Worm (Caenorhabditis elegans) whole organism, L1 larva: ENCODE measurements around the gene cdr-4.

ENCODE experiments used
- Y116A8C.19 ChIP-seq: sonication (generic microtip); optimal IDR thresholded peaks from 2 replicates; lab custom pipeline; 2016; ENCODE audit warnings: missing compliant biosample characterization, missing genetic modification characterization, borderline replicate concordance
- blmp-1 ChIP-seq: fragments of 150-350 bp; optimal IDR thresholded peaks from 2 replicates; lab custom pipeline; 2014; ENCODE audit warnings: missing biosample characterization, missing genetic modification characterization
- dsc-1 ChIP-seq: sonication (generic microtip); optimal IDR thresholded peaks from 2 replicates; lab custom pipeline; 2016; ENCODE audit warnings: mild to moderate bottlenecking, missing genetic modification characterization, missing compliant biosample characterization
- efl-1 ChIP-seq, 4 experiments: fragments of 150-350 bp; optimal IDR thresholded peaks in 3 of 4; peaks in 1 of 4; 1 replicate in 1 of 4; 2 replicates in 3 of 4; lab custom pipeline; 2014; ENCODE audit warnings: missing biosample characterization in 2 of 4, missing genetic modification characterization in 2 of 4, missing genetic modification reagents in 2 of 4
- elt-2 ChIP-seq: sonication (generic microtip); optimal IDR thresholded peaks from 2 replicates; lab custom pipeline; 2016; ENCODE audit warnings: missing genetic modification characterization, mild to moderate bottlenecking, inconsistent platforms, missing compliant biosample characterization, missing genetic modification reagents
- grh-1 ChIP-seq: fragments of 200-800 bp; sonication (Bioruptor generic); IDR thresholded peaks from 2 replicates; pipeline ENCODE4 v1.3.6; 2022; ENCODE audit warnings: missing genetic modification reagents, missing genetic modification characterization, missing compliant biosample characterization
- hlh-4 ChIP-seq: sonication (generic microtip); optimal IDR thresholded peaks from 2 replicates; lab custom pipeline; 2016; ENCODE audit warnings: mild to moderate bottlenecking, missing genetic modification characterization, missing compliant biosample characterization
- hpl-2 ChIP-seq: fragments of 150-350 bp; optimal IDR thresholded peaks from 2 replicates; lab custom pipeline; 2014; ENCODE audit warnings: missing biosample characterization, missing genetic modification reagents, missing genetic modification characterization
- isw-1 ChIP-seq: fragments of 200-800 bp; sonication (Bioruptor generic); IDR thresholded peaks from 2 replicates; pipeline ENCODE4 v1.3.6; 2022; ENCODE audit warnings: missing genetic modification characterization, missing compliant biosample characterization
- lin-14 ChIP-seq: fragments of 200-800 bp; sonication (Bioruptor generic); optimal IDR thresholded peaks from 2 replicates; lab custom pipeline; 2018; ENCODE audit warnings: mild to moderate bottlenecking, missing genetic modification characterization, moderate library complexity, missing compliant biosample characterization
- lin-15B ChIP-seq: fragments of 150-350 bp; sonication (generic microtip); optimal IDR thresholded peaks from 3 replicates; lab custom pipeline; 2014; ENCODE audit warnings: missing biosample characterization, missing genetic modification characterization
- lin-39 ChIP-seq: fragments of 150-350 bp; optimal IDR thresholded peaks from 2 replicates; lab custom pipeline; 2014; ENCODE audit warnings: missing biosample characterization, missing genetic modification reagents, missing genetic modification characterization
- mep-1 ChIP-seq: fragments of 150-350 bp; optimal IDR thresholded peaks from 2 replicates; lab custom pipeline; 2014; ENCODE audit warnings: missing biosample characterization, missing genetic modification characterization
- nhr-11 ChIP-seq: fragments of 150-350 bp; optimal IDR thresholded peaks from 2 replicates; lab custom pipeline; 2014; ENCODE audit warnings: missing biosample characterization, missing genetic modification characterization
- nhr-237 ChIP-seq: fragments of 150-350 bp; optimal IDR thresholded peaks from 2 replicates; lab custom pipeline; 2014; ENCODE audit warnings: missing biosample characterization, missing genetic modification characterization
- nhr-76 ChIP-seq: sonication (generic microtip); optimal IDR thresholded peaks from 2 replicates; lab custom pipeline; 2017; ENCODE audit warnings: missing biosample characterization, missing genetic modification characterization
- nhr-77 ChIP-seq: fragments of 150-350 bp; optimal IDR thresholded peaks from 2 replicates; lab custom pipeline; 2014; ENCODE audit warnings: missing biosample characterization, missing genetic modification characterization
- pag-3 ChIP-seq: sonication (generic microtip); optimal IDR thresholded peaks from 2 replicates; lab custom pipeline; 2017; ENCODE audit warnings: missing genetic modification characterization, mild to moderate bottlenecking, missing compliant biosample characterization, antibody characterized with exemption, borderline replicate concordance; ENCODE audit not compliant: insufficient read depth
- pax-3 ChIP-seq: fragments of 200-800 bp; sonication (Bioruptor generic); optimal IDR thresholded peaks from 2 replicates; lab custom pipeline; 2018; ENCODE audit warnings: mild to moderate bottlenecking, missing genetic modification characterization, moderate library complexity, missing compliant biosample characterization
- skn-1 ChIP-seq: fragments of 150-350 bp; optimal IDR thresholded peaks from 2 replicates; lab custom pipeline; 2014; ENCODE audit warnings: missing biosample characterization, missing genetic modification characterization
- snu-23 ChIP-seq: sonication (generic microtip); optimal IDR thresholded peaks from 2 replicates; lab custom pipeline; 2016; ENCODE audit warnings: missing genetic modification characterization, missing compliant biosample characterization
- sox-4 ChIP-seq: sonication (generic microtip); optimal IDR thresholded peaks from 2 replicates; lab custom pipeline; 2016; ENCODE audit warnings: missing genetic modification characterization, missing compliant biosample characterization
- sptf-1 ChIP-seq: fragments of 150-350 bp; optimal IDR thresholded peaks from 2 replicates; lab custom pipeline; 2014; ENCODE audit warnings: missing biosample characterization, missing genetic modification characterization
- tlp-1 ChIP-seq: fragments of 150-350 bp; optimal IDR thresholded peaks from 2 replicates; lab custom pipeline; 2014; ENCODE audit warnings: missing biosample characterization, missing genetic modification characterization
- unc-130 ChIP-seq: fragments of 150-350 bp; optimal IDR thresholded peaks from 2 replicates; lab custom pipeline; 2017; ENCODE audit warnings: missing biosample characterization, missing genetic modification characterization, inconsistent platforms
- xbp-1 ChIP-seq: sonication (generic microtip); optimal IDR thresholded peaks from 2 replicates; lab custom pipeline; 2016; ENCODE audit warnings: missing genetic modification characterization, missing compliant biosample characterization
- zag-1 ChIP-seq: fragments of 150-350 bp; optimal IDR thresholded peaks from 2 replicates; lab custom pipeline; 2014; ENCODE audit warnings: missing biosample characterization, missing genetic modification characterization
- zip-4 ChIP-seq: fragments of 200-800 bp; sonication (Bioruptor generic); optimal IDR thresholded peaks from 2 replicates; lab custom pipeline; 2018; ENCODE audit warnings: mild to moderate bottlenecking, missing genetic modification characterization, moderate library complexity, missing compliant biosample characterization
- ztf-11 ChIP-seq, 2 experiments: sonication (generic microtip); optimal IDR thresholded peaks; 2 replicates each; lab custom pipeline; 2016 to 2017; ENCODE audit warnings: missing genetic modification characterization in 2 of 2, missing biosample characterization in 1 of 2, missing compliant biosample characterization in 1 of 2

cdr-4 gene

DNA sequence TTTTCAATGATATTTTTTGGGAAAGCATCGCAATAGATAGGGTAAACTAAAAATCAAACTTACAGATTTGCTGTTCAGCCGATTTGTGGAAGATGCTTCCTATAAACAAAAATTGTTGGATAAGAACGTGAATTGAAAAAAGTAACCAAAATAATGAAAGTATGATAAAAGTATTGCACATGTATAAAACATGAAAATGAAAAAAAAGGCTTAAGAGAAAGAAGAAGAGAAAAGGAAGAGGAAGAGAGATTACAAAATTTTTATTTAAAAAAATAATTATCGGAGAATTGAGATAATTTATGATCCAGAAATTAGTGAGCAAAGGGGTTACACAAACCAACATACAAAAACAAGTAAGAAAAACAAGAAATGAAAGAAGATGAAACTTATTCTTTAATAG lies 33.0 kb upstream of the cdr-4 start, which contains the start of gene pals-37:
pals-37 (minus strand) TSS at position 101 of the 400 bp plus-strand sequence.
- no peak for TF ChIP-seq mep-1 (tag; lab: Kevin White, UChicago)
- TF ChIP-seq ztf-11 (tag; optimal IDR thresholded peaks at IDR 0.05; lab: Kevin White, UChicago), result no peak
- no peak for TF ChIP-seq sox-4 (tag; lab: Kevin White, UChicago)
- TF ChIP-seq efl-1 (optimal IDR thresholded peaks at IDR 0.05; lab: Kevin White, UChicago), result no peak
- no peak for TF ChIP-seq efl-1 (GFP tag; optimal IDR thresholded peaks at IDR 0.05 in 1 of 2; lab: Kevin White, UChicago)
- no peak for TF ChIP-seq skn-1 (tag; lab: Kevin White, UChicago)
- TF ChIP-seq nhr-237 (tag; lab: Kevin White, UChicago), result no peak
- no peak for TF ChIP-seq hlh-4 (tag; lab: Kevin White, UChicago)
- TF ChIP-seq nhr-77 (tag; lab: Kevin White, UChicago), result no peak
- no peak for TF ChIP-seq pag-3 (tag; lab: Kevin White, UChicago)
- TF ChIP-seq snu-23 (GFP tag; lab: Kevin White, UChicago), result no peak
- TF ChIP-seq isw-1 (GFP tag; lab: Robert Waterston, UW), result no peak

- peak; percentile 60 for TF ChIP-seq hlh-4 (tag; lab: Kevin White, UChicago)
- TF ChIP-seq blmp-1, result no peak
- TF ChIP-seq, all 84 proteins: peak for 1
These were observed 25.3 kb upstream of the cdr-4 start, which contains the start of gene srh-25 for ce11 chrV:12433717-12434116. srh-25 (minus strand) TSS chrV:12433817.

DNA sequence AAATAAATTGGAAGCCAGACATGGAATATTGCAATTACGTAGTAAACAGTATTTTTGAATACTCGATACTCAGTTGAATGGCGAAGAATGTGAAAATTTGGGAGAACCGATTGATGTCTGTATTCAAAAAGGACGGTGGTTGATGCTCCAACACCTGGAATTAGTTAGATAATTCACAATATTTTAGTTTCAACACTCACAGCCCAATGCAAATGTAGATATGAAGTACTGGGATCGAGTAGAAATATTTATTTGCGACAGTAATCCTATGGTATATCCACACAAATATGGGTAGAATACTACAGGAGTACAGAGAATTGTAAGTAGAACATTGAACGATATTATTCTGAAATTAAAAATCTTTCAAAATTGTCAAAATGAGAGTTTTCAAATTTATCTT lies 24.7 kb upstream of the cdr-4 start:
- no peak for TF ChIP-seq zip-4 (GFP tag; lab: Kevin White, UChicago)

ce11 chrV:12432111-12432510 lies 23.7 kb upstream of the cdr-4 start, which contains the start of gene C54D10.13:
C54D10.13 (minus strand) TSS chrV:12432289.
- no peak for TF ChIP-seq unc-130 (tag; lab: Kevin White, UChicago)
- no peak for TF ChIP-seq lin-14
- TF ChIP-seq xbp-1 (tag; lab: Kevin White, UChicago), result no peak
- TF ChIP-seq nhr-76, result no peak
- no peak for TF ChIP-seq dsc-1 (tag; lab: Kevin White, UChicago)
- no peak for TF ChIP-seq grh-1
- TF ChIP-seq Y116A8C.19 (tag; lab: Kevin White, UChicago), result no peak
- TF ChIP-seq zip-4 (GFP tag; lab: Kevin White, UChicago), result no peak
- TF ChIP-seq lin-39 (tag; lab: Kevin White, UChicago), result no peak
- TF ChIP-seq zag-1 (tag; lab: Kevin White, UChicago), result no peak
- TF ChIP-seq lin-15B, result no peak
- TF ChIP-seq sptf-1 (tag; lab: Kevin White, UChicago), result no peak

- no peak for TF ChIP-seq nhr-11 (tag; lab: Kevin White, UChicago)
- no peak for TF ChIP-seq ztf-11 (tag; optimal IDR thresholded peaks at IDR 0.05; lab: Kevin White, UChicago)
These were observed 20.6 kb upstream of the cdr-4 start, which contains the start of gene C54D10.5 for ce11 chrV:12429039-12429438. C54D10.5 (plus strand) TSS chrV:12429339.

ce11 chrV:12427826-12428225 lies 19.4 kb upstream of the cdr-4 start:
- TF ChIP-seq nhr-77 (tag; lab: Kevin White, UChicago) (no peak), dsc-1 (tag; lab: Kevin White, UChicago) (peak; percentile 51), pax-3 (tag; lab: Kevin White, UChicago) (peak; percentile 70)

DNA sequence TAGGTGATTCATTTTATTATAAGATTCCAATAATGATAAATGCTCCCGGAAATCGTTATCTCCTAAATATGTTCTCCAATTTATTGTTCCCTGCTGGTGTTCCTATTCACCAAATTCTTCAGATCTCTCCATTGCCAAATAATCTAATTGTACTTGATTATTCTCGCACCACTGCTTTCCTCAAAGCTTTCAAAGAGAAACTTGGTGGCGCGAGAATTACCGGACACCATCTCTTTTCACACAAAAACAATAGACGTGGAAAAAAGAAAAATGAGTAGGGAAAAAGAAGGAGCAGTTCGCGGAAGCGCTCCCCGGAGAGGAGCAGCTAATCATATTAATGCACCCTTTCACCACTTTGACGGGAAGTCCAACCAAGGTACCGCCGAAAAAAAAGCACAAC lies 12.9 kb upstream of the cdr-4 start:
- TF ChIP-seq elt-2 (no peak), lin-14 (peak; percentile 48), hlh-4 (tag; lab: Kevin White, UChicago) (no peak), tlp-1 (tag; lab: Kevin White, UChicago) (no peak), hpl-2 (no peak), snu-23 (GFP tag; lab: Kevin White, UChicago) (no peak)
